Fruit fly (Drosophila melanogaster) whole organism, prepupa: Measurements from ENCODE around the gene blp.

Experiments used
- Blimp-1 ChIP-seq: fragments of 200-800 bp; sonication (Bioruptor generic); optimal IDR thresholded peaks from 3 replicates; lab custom pipeline; 2017; ENCODE audit warnings: missing biosample characterization, missing genetic modification characterization, mild to moderate bottlenecking, moderate library complexity, missing genetic modification reagents
- CG11294 ChIP-seq: fragments of 200-800 bp; sonication (Bioruptor generic); IDR thresholded peaks from 2 replicates; pipeline ENCODE4 v1.3.6; 2022; ENCODE audit warnings: missing biosample characterization, missing genetic modification characterization
- CG11902 ChIP-seq: fragments of 200-800 bp; sonication (Bioruptor generic); optimal IDR thresholded peaks from 3 replicates; lab custom pipeline; 2016; ENCODE audit warnings: missing biosample characterization, missing genetic modification characterization
- CG15336 ChIP-seq: fragments of 200-800 bp; sonication (Bioruptor generic); IDR thresholded peaks from 2 replicates; pipeline ENCODE4 v1.3.6; 2022; ENCODE audit warnings: missing biosample characterization, missing genetic modification characterization
- CG16779 ChIP-seq: fragments of 200-800 bp; sonication (Bioruptor generic); optimal IDR thresholded peaks from 3 replicates; lab custom pipeline; 2017; ENCODE audit warnings: missing biosample characterization, mild to moderate bottlenecking, missing genetic modification characterization
- CG32006 ChIP-seq: fragments of 200-800 bp; sonication (Bioruptor generic); optimal IDR thresholded peaks from 3 replicates; lab custom pipeline; 2017; ENCODE audit warnings: missing biosample characterization, mild to moderate bottlenecking, missing genetic modification characterization
- CG4318 ChIP-seq: fragments of 200-800 bp; sonication (Bioruptor generic); optimal IDR thresholded peaks from 3 replicates; lab custom pipeline; 2017; ENCODE audit warnings: missing biosample characterization, mild to moderate bottlenecking, missing genetic modification characterization
- CG6163 ChIP-seq: fragments of 200-800 bp; sonication (Bioruptor generic); IDR thresholded peaks from 3 replicates; pipeline ENCODE4 v1.3.6; 2022; ENCODE audit warnings: missing biosample characterization, missing genetic modification characterization
- CG6792 ChIP-seq: fragments of 200-800 bp; sonication (Bioruptor generic); optimal IDR thresholded peaks from 3 replicates; lab custom pipeline; 2016; ENCODE audit warnings: missing biosample characterization, missing genetic modification characterization
- CG6808 ChIP-seq: fragments of 200-800 bp; sonication (Bioruptor generic); optimal IDR thresholded peaks from 3 replicates; lab custom pipeline; 2017; ENCODE audit warnings: missing biosample characterization, missing genetic modification characterization, mild to moderate bottlenecking, moderate library complexity, missing genetic modification reagents
- CG8119 ChIP-seq: fragments of 200-800 bp; sonication (Bioruptor generic); IDR thresholded peaks from 3 replicates; pipeline ENCODE4 v1.3.6; 2022; ENCODE audit warnings: missing biosample characterization, missing genetic modification characterization
- CG8319 ChIP-seq: fragments of 200-800 bp; sonication (Bioruptor generic); optimal IDR thresholded peaks from 3 replicates; lab custom pipeline; 2016; ENCODE audit warnings: missing biosample characterization, missing genetic modification characterization
- CG8632 ChIP-seq: fragments of 200-800 bp; sonication (Bioruptor generic); optimal IDR thresholded peaks from 3 replicates; lab custom pipeline; 2016; ENCODE audit warnings: missing biosample characterization, missing genetic modification characterization
- Eip75B ChIP-seq: fragments of 200-800 bp; sonication (Bioruptor generic); optimal IDR thresholded peaks from 3 replicates; lab custom pipeline; 2016; ENCODE audit warnings: missing biosample characterization, missing genetic modification characterization
- Eip78C ChIP-seq: fragments of 200-800 bp; sonication (Bioruptor generic); peaks from one replicate; lab custom pipeline; 2016; ENCODE audit warnings: missing biosample characterization, missing genetic modification characterization
- Gug ChIP-seq: fragments of 200-800 bp; sonication (Bioruptor generic); IDR thresholded peaks from 2 replicates; pipeline ENCODE4 v1.3.6; 2022; ENCODE audit warnings: missing biosample characterization, missing genetic modification characterization
- Hr38 ChIP-seq: sonication (Bioruptor generic); optimal IDR thresholded peaks from 2 replicates; lab custom pipeline; 2016; ENCODE audit warnings: missing biosample characterization, missing genetic modification characterization
- Hr4 ChIP-seq: fragments of 200-800 bp; sonication (Bioruptor generic); optimal IDR thresholded peaks from 3 replicates; lab custom pipeline; 2016; ENCODE audit warnings: missing biosample characterization, missing genetic modification characterization
- OdsH ChIP-seq: fragments of 200-800 bp; sonication (Bioruptor generic); optimal IDR thresholded peaks from 3 replicates; lab custom pipeline; 2016; ENCODE audit warnings: missing biosample characterization, missing genetic modification characterization
- Sox102F ChIP-seq: fragments of 200-800 bp; sonication (Bioruptor generic); optimal IDR thresholded peaks from 2 replicates; lab custom pipeline; 2016; ENCODE audit warnings: missing biosample characterization, mild to moderate bottlenecking, missing genetic modification characterization
- Sox14 ChIP-seq: fragments of 200-800 bp; sonication (Bioruptor generic); optimal IDR thresholded peaks from 3 replicates; lab custom pipeline; 2016; ENCODE audit warnings: missing biosample characterization, missing genetic modification characterization
- Sox15 ChIP-seq: fragments of 200-800 bp; sonication (Bioruptor generic); optimal IDR thresholded peaks from 3 replicates; lab custom pipeline; 2016; ENCODE audit warnings: missing biosample characterization, missing genetic modification characterization
- acj6 ChIP-seq: fragments of 200-800 bp; sonication (Bioruptor generic); optimal IDR thresholded peaks from 3 replicates; lab custom pipeline; 2016; ENCODE audit warnings: missing biosample characterization, missing genetic modification characterization
- dac ChIP-seq: fragments of 200-800 bp; sonication (Bioruptor generic); optimal IDR thresholded peaks from 2 replicates; lab custom pipeline; 2017; ENCODE audit warnings: missing biosample characterization, mild to moderate bottlenecking, missing genetic modification characterization
- eg ChIP-seq: fragments of 200-800 bp; sonication (Bioruptor generic); IDR thresholded peaks from 3 replicates; pipeline ENCODE4 v1.3.6; 2022; ENCODE audit warnings: missing biosample characterization, missing genetic modification characterization
- fd59A ChIP-seq: fragments of 200-800 bp; sonication (Bioruptor generic); optimal IDR thresholded peaks from 2 replicates; lab custom pipeline; 2017; ENCODE audit warnings: missing biosample characterization, mild to moderate bottlenecking, missing genetic modification characterization, missing genetic modification reagents
- fkh ChIP-seq: fragments of 200-800 bp; sonication (Bioruptor generic); optimal IDR thresholded peaks from 3 replicates; lab custom pipeline; 2017; ENCODE audit warnings: missing biosample characterization, mild to moderate bottlenecking, missing genetic modification characterization, moderate library complexity
- net ChIP-seq: fragments of 200-800 bp; sonication (Bioruptor generic); optimal IDR thresholded peaks from 3 replicates; lab custom pipeline; 2016; ENCODE audit warnings: missing biosample characterization, missing genetic modification characterization
- salr ChIP-seq, 2 experiments: fragments of 200-800 bp; sonication (Bioruptor generic); optimal IDR thresholded peaks; 3 replicates each; lab custom pipeline; 2016 to 2018; ENCODE audit warnings: missing biosample characterization in 2 of 2, missing genetic modification characterization in 2 of 2, mild to moderate bottlenecking in 1 of 2
- spab ChIP-seq: fragments of 200-800 bp; sonication (Bioruptor generic); optimal IDR thresholded peaks from 2 replicates; lab custom pipeline; 2017; ENCODE audit warnings: missing biosample characterization, mild to moderate bottlenecking, missing genetic modification characterization, missing genetic modification reagents
- ss ChIP-seq, 2 experiments: fragments of 200-800 bp; sonication (Bioruptor generic); optimal IDR thresholded peaks; 2 replicates in 1 of 2; 3 replicates in 1 of 2; lab custom pipeline; 2017 to 2018; ENCODE audit warnings: mild to moderate bottlenecking in 2 of 2, missing biosample characterization in 2 of 2, missing genetic modification characterization in 2 of 2, moderate library complexity in 1 of 2
- svp ChIP-seq: fragments of 200-800 bp; sonication (Bioruptor generic); peaks from one replicate; lab custom pipeline; 2016; ENCODE audit warnings: missing biosample characterization, missing genetic modification characterization
- vri ChIP-seq: fragments of 200-800 bp; sonication (Bioruptor generic); optimal IDR thresholded peaks from 3 replicates; lab custom pipeline; 2016; ENCODE audit warnings: missing biosample characterization, mild to moderate bottlenecking, missing genetic modification characterization

The blp gene

DNA sequence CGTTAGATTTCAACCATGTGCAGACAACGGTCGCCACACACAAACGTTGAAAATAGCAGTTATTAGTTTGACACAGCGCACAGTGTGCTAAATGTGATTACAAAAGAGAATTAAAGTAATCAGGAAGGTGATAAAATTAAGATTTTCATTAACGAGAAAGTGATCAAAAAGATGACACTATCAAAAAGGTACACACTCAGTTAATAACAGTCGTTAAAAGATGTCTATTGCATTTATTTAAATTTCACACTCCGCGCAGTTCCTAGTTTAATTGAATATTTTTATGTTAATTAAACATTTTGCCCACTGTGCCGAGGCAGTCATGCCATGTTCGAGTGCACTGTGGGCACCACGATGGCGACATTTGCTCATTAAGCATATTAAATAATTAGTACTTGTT lies 6.5 kb upstream of the blp start (continued):
- no peak for TF ChIP-seq CG4318 (GFP tag; lab: Kevin White, UChicago)
- TF ChIP-seq Sox102F (GFP tag; lab: Kevin White, UChicago), result no peak
- peak; percentile 84 for TF ChIP-seq Hr4
- no peak for TF ChIP-seq spab
- TF ChIP-seq fd59A (GFP tag; lab: Kevin White, UChicago), result no peak
- no peak for TF ChIP-seq svp (GFP tag; lab: Kevin White, UChicago)
- peak; percentile 50; the same call in 1 of the 2 replicates for TF ChIP-seq Gug
- peak; percentile 64 for TF ChIP-seq dac (GFP tag; lab: Kevin White, UChicago)
- no peak for TF ChIP-seq ss (GFP tag; optimal IDR thresholded peaks at IDR 0.05; lab: Kevin White, UChicago)
- no peak for TF ChIP-seq net (GFP tag; lab: Kevin White, UChicago)
- TF ChIP-seq CG8119 (GFP tag; lab: Robert Waterston, UW), result peak; percentile 89

DNA sequence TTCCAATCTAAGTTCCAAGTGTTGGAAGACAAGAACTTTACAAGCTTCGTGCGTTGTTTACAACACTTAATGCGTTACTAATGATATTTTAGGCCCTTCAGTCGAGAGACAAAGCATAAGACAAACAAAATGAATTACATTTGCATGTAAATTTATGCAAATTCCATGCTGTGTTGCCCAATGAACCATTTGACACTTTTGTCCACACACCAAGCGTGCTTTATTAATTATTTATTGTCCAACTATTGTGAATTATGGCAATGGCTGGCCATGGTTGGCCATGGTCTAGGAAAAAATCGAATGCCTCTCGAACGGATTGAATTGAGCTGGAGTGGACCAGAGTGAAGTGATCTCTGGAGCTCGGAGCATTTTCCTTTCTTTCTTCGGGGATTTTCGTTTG lies 5.5 kb upstream of the blp start:
- TF ChIP-seq eg (GFP tag; lab: Robert Waterston, UW) (no peak), acj6 (GFP tag; lab: Kevin White, UChicago) (no peak), Sox14 (GFP tag; lab: Kevin White, UChicago) (no peak), CG11902 (GFP tag; lab: Kevin White, UChicago) (no peak), Eip78C (GFP tag; lab: Kevin White, UChicago) (no peak), CG15336 (GFP tag; lab: Robert Waterston, UW) (no peak), OdsH (GFP tag; lab: Kevin White, UChicago) (no peak), CG6808 (GFP tag; lab: Kevin White, UChicago) (no peak), Hr38 (no peak), Gug (no peak), net (GFP tag; lab: Kevin White, UChicago) (no peak), Hr4 (no peak), CG4318 (GFP tag; lab: Kevin White, UChicago) (no peak), Sox15 (GFP tag; lab: Kevin White, UChicago) (no peak), vri (GFP tag; lab: Kevin White, UChicago) (no peak), Blimp-1 (GFP tag; lab: Kevin White, UChicago) (no peak), CG16779 (tag; lab: Kevin White, UChicago) (no peak), CG8632 (GFP tag; lab: Kevin White, UChicago) (no peak)
- TF ChIP-seq, all 60 proteins: peak for 0

DNA sequence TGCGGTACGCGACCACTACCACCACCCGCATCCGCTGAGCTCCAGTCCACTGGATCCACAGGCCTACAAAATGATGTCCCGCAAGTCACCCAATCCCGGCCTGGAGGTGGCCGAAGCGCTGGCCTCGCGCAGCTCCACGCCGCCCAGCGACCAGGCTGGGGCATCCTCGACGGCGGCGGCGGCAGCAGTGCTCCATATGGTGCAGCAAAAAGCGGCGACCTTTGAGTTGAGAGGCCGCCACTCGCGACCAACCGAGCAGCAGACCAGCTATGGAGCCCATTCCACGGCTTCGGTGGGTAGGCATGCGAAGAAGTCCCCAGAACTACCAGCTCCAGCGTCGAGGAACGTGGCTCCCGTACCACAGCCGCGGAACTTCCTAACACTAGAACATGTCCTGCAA lies 3.6 kb upstream of the blp start:
- TF ChIP-seq CG4318 (GFP tag; lab: Kevin White, UChicago) (no peak), CG8319 (no peak), ss (GFP tag; optimal IDR thresholded peaks at IDR 0.05; lab: Kevin White, UChicago) (no peak), spab (no peak)

DNA sequence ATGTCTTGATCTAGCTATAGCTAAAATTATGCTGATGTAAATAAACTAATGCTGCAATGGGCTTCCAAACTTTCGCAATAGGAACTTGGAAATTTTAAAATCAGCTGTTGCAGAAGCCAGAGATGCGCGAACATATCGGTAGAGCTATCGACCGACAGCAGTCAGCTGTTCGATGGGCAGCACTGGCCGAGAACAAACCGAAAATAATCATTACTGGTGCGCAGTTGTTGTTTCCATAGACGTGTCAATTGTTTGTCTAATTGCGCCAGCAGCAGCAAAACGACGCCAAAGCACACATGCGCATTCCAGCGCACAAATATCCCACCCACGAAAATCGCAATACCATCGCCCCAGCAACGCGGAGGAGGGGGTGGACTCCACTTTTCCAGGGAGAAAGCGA lies 1.3 kb downstream of the blp start, which contains the start of gene Sap47:
TSS of gene Sap47 (plus strand) at position 149 of the 400 bp plus-strand sequence.
- 0 out of 2 replicates have a peak, but pooled peaks have one; percentile 17 for TF ChIP-seq CG11294 (GFP tag; lab: Robert Waterston, UW)
- no peak for TF ChIP-seq CG6163 (GFP tag; lab: Robert Waterston, UW)
- TF ChIP-seq Eip78C (GFP tag; lab: Kevin White, UChicago), result peak; percentile 38
- TF ChIP-seq eg (GFP tag; lab: Robert Waterston, UW), result 0 out of 3 replicates have a peak, but pooled peaks have one; percentile 11
- peak; percentile 71 for TF ChIP-seq fkh
- TF ChIP-seq CG6808 (GFP tag; lab: Kevin White, UChicago), result peak; percentile 100
- TF ChIP-seq Eip75B (GFP tag; lab: Kevin White, UChicago), result no peak

DNA sequence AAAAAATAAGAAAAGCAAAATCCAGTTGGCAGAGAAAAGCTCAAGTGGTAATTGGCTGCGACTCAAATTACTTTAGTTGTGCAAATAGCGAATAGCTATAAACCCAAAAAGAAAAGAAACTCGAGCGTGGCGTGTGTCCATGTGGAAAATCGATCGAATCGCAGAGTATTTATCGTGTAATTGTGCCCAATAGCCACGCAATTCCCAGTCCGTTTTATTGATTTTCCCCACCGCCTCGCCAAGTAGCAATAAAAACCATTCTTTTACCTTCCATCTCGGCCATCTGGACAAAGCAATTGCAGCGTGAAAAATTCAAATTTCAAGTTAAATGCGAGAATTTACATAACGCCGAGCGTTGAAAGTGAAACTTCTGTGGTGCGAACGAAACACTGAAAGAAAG lies 1.9 kb downstream of the blp start:
- TF ChIP-seq CG11294 (GFP tag; lab: Robert Waterston, UW) (no peak), dac (GFP tag; lab: Kevin White, UChicago) (no peak), salr (GFP tag; optimal IDR thresholded peaks at IDR 0.05; lab: Kevin White, UChicago) (no peak), CG6792 (no peak), CG32006 (no peak)
- TF ChIP-seq, all 60 proteins: peak for 0
